Fruit fly (Drosophila melanogaster) Kc167 (cell line): ENCODE results near the gene VGlut.

Experiments
- Myc ChIP-seq: fragments of >200 bp; optimal IDR thresholded peaks from 2 replicates; lab custom pipeline; 2017; ENCODE audit warnings: missing external identifiers
- Sin3A ChIP-seq: fragments of >200 bp; optimal IDR thresholded peaks from 2 replicates; lab custom pipeline; 2018; ENCODE audit warnings: missing external identifiers
- insv ChIP-seq: fragments of >200 bp; optimal IDR thresholded peaks from 3 replicates; lab custom pipeline; 2018; ENCODE audit warnings: missing external identifiers
- psq ChIP-seq: fragments of >200 bp; optimal IDR thresholded peaks from 2 replicates; lab custom pipeline; 2017; ENCODE audit warnings: missing external identifiers
- ttk ChIP-seq: sonication (Bioruptor generic); optimal IDR thresholded peaks from 2 replicates; lab custom pipeline; 2017; ENCODE audit warnings: missing external identifiers

DNA sequence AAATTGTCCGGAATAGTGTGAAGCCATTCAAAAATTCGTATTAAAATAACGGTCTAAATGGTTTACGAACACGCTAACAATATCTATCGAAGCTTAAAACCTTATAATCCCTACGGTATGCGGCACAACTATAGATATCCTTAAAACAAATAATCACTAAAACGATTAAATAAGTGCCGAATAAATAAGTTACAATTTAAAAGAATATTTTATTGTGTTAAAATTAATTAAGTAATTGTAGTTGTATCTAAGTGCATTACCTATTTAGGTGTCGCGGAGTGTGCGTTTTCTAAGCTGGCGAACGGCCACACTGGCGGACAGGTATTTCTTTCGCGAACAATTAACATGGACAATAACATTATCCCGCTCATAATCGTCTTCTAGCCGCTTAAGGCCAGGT lies 19.3 kb upstream of the VGlut start, which contains the start of gene Eogt:
- TF ChIP-seq insv (lab: Kevin White, UChicago) (no peak), Sin3A (lab: Kevin White, UChicago) (no peak), psq (lab: Kevin White, UChicago) (no peak), ttk (lab: Kevin White, UChicago) (no peak), Myc (lab: Kevin White, UChicago) (no peak)
